Worm (Caenorhabditis elegans) whole organism, early embryonic: ENCODE measurements around the gene R07E5.17.

Experiments used
- B0310.2 ChIP-seq: sonication (generic microtip); optimal IDR thresholded peaks from 2 replicates; lab custom pipeline; 2016; ENCODE audit warnings: mild to moderate bottlenecking, missing genetic modification characterization, missing compliant biosample characterization
- F13C5.2 ChIP-seq: sonication (generic microtip); optimal IDR thresholded peaks from 2 replicates; lab custom pipeline; 2017; ENCODE audit warnings: mild to moderate bottlenecking, missing genetic modification characterization, inconsistent platforms, missing compliant biosample characterization
- aly-1 ChIP-seq: sonication (generic microtip); optimal IDR thresholded peaks from 2 replicates; lab custom pipeline; 2016; ENCODE audit warnings: missing genetic modification characterization, missing compliant biosample characterization
- ama-1 ChIP-seq: fragments of 150-350 bp; optimal IDR thresholded peaks from 2 replicates; lab custom pipeline; 2014
- ceh-13 ChIP-seq: fragments of 200-800 bp; sonication (Bioruptor generic); optimal IDR thresholded peaks from 2 replicates; lab custom pipeline; 2018; ENCODE audit warnings: mild to moderate bottlenecking, missing genetic modification characterization, missing compliant biosample characterization
- ceh-36 ChIP-seq: sonication (generic microtip); optimal IDR thresholded peaks from 2 replicates; lab custom pipeline; 2016; ENCODE audit warnings: missing genetic modification characterization, inconsistent platforms, missing compliant biosample characterization
- ets-7 ChIP-seq: sonication (generic microtip); optimal IDR thresholded peaks from 2 replicates; lab custom pipeline; 2016; ENCODE audit warnings: missing genotype, missing genetic modification characterization, missing compliant biosample characterization
- flt-1 ChIP-seq: fragments of 200-800 bp; sonication (Bioruptor generic); IDR thresholded peaks from 2 replicates; pipeline ENCODE4 v1.3.6; 2022; ENCODE audit warnings: missing genetic modification characterization, missing compliant biosample characterization
- hmbx-1 ChIP-seq: sonication (generic microtip); optimal IDR thresholded peaks from 2 replicates; lab custom pipeline; 2016; ENCODE audit warnings: mild to moderate bottlenecking, missing genetic modification characterization, missing compliant biosample characterization
- hmg-4 ChIP-seq: fragments of 200-800 bp; sonication (Bioruptor generic); optimal IDR thresholded peaks from 2 replicates; lab custom pipeline; 2018; ENCODE audit warnings: mild to moderate bottlenecking, missing genetic modification characterization, missing compliant biosample characterization
- hnd-1 ChIP-seq: sonication (generic microtip); optimal IDR thresholded peaks from 2 replicates; lab custom pipeline; 2016; ENCODE audit warnings: missing genetic modification characterization, missing compliant biosample characterization
- pes-1 ChIP-seq: fragments of 200-800 bp; sonication (Bioruptor generic); IDR thresholded peaks from 2 replicates; pipeline ENCODE4 v1.3.6; 2022; ENCODE audit warnings: missing genetic modification reagents, missing genetic modification characterization, missing compliant biosample characterization
- scrt-1 ChIP-seq: fragments of 200-800 bp; sonication (Bioruptor generic); IDR thresholded peaks from 2 replicates; pipeline ENCODE4 v1.3.6; 2022; ENCODE audit warnings: missing genetic modification characterization, missing compliant biosample characterization
- sea-1 ChIP-seq: fragments of 200-800 bp; sonication (Bioruptor generic); conservative IDR thresholded peaks from 2 replicates; pipeline ENCODE4 v1.3.6; 2022; ENCODE audit warnings: missing genetic modification characterization, missing compliant biosample characterization
- tbx-11 ChIP-seq: fragments of 200-800 bp; sonication (Bioruptor generic); IDR thresholded peaks from 2 replicates; pipeline ENCODE4 v1.3.6; 2022; ENCODE audit warnings: missing genetic modification characterization, missing compliant biosample characterization
- tbx-37 ChIP-seq: fragments of 200-800 bp; sonication (Bioruptor generic); conservative IDR thresholded peaks from 2 replicates; pipeline ENCODE4 v1.3.6; 2022; ENCODE audit warnings: missing genetic modification reagents, missing genetic modification characterization, missing compliant biosample characterization
- tra-4 ChIP-seq: sonication (generic microtip); optimal IDR thresholded peaks from 2 replicates; lab custom pipeline; 2017; ENCODE audit warnings: missing genetic modification characterization, missing compliant biosample characterization

The R07E5.17 gene

ce11 chrIII:4449357-4449756, 45.1 kb upstream of the R07E5.17 start:
- TF ChIP-seq tra-4, result no peak
- TF ChIP-seq tbx-37 (GFP tag; lab: Robert Waterston, UW), result no peak
- TF ChIP-seq flt-1 (GFP tag; lab: Robert Waterston, UW), result no peak
- TF ChIP-seq scrt-1 (GFP tag; lab: Robert Waterston, UW), result no peak

DNA sequence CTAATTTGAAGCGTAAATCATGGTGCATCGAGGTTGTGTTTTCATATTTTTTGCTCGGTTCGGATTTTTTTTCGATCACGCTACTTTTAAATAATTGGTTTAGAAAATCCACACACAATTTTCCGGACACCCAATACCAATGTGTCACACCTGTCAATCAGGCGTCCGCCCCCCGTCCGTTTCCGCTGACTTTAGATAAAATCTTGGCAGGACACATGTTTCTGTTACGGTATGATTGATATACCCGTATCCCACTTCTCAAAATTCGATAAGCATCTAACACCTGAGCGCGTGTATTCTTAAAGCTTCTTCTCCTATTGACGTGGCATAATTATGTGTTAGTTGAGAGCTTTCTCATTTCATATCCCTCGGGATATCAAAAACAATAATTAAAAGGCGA, 43.8 kb upstream of the R07E5.17 start:
- no peak for TF ChIP-seq F13C5.2 (tag; lab: Kevin White, UChicago)
- TF ChIP-seq ceh-36 (tag; lab: Kevin White, UChicago), result no peak
- no peak for TF ChIP-seq tbx-11 (GFP tag; lab: Robert Waterston, UW)
- TF ChIP-seq hmg-4 (GFP tag; lab: Kevin White, UChicago), result no peak
- TF ChIP-seq hmbx-1 (tag; lab: Kevin White, UChicago), result no peak
- no peak for TF ChIP-seq ets-7 (tag; lab: Kevin White, UChicago)
- no peak for TF ChIP-seq scrt-1 (GFP tag; lab: Robert Waterston, UW)
- TF ChIP-seq ceh-13 (GFP tag; lab: Kevin White, UChicago), result no peak
- no peak for TF ChIP-seq tra-4
- TF ChIP-seq B0310.2 (tag; lab: Kevin White, UChicago), result no peak

DNA sequence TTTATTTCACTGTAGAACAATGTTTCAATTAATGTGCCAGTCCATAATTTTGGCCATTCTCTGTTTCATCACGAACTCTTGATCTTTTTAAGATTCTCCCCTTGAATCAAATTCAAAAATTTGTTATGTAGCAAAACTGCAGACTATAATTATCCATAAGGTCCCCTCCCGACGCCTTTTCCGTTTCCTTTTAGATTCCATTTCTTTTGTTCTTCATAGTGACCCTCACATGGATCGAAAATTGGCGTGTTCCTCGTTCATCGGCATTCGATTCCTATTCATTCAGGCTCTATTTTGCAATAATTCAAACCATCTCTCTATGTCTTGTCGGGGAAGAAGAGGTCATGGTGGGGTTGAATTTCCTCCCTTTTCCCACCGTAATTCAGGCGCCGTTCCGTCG, 40.3 kb upstream of the R07E5.17 start:
- no peak for TF ChIP-seq hnd-1
- TF ChIP-seq F13C5.2 (tag; lab: Kevin White, UChicago), result no peak
- no peak for TF ChIP-seq tbx-11 (GFP tag; lab: Robert Waterston, UW)
- no peak for TF ChIP-seq ama-1 (lab: Kevin White, UChicago)
- no peak for TF ChIP-seq ceh-13 (GFP tag; lab: Kevin White, UChicago)
- no peak for TF ChIP-seq scrt-1 (GFP tag; lab: Robert Waterston, UW)
- TF ChIP-seq aly-1 (tag; lab: Kevin White, UChicago), result no peak
- TF ChIP-seq flt-1 (GFP tag; lab: Robert Waterston, UW), result no peak
- no peak for TF ChIP-seq pes-1 (GFP tag; lab: Robert Waterston, UW)
- no peak for TF ChIP-seq ceh-36 (tag; lab: Kevin White, UChicago)
- TF ChIP-seq ets-7 (tag; lab: Kevin White, UChicago), result no peak
- TF ChIP-seq hmg-4 (GFP tag; lab: Kevin White, UChicago), result no peak
- no peak for TF ChIP-seq sea-1 (GFP tag; lab: Robert Waterston, UW)
- TF ChIP-seq tra-4, result no peak
- no peak for TF ChIP-seq hmbx-1 (tag; lab: Kevin White, UChicago)
- no peak for TF ChIP-seq B0310.2 (tag; lab: Kevin White, UChicago)

DNA sequence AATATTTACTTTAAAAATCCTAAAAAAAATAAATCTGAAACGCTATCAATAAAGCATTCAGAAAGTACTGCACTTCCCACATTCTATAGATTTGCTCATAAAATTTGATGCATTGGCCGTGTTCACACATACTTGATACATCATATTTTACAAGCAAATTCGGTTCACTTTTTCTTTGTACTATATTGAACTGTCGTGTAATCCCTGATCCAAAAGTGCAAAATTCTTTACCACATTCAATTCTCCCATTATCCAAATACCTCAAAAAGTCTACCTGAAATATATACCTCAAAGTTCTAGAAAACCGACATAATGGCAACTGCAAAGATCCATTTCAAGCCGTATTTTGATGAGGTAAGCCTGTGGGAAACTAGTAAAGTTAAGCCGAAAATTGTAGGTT, 37.5 kb upstream of the R07E5.17 start, which contains the start of gene nex-3:
Gene nex-3 (plus strand): TSS at position 301 of the 400 bp plus-strand sequence.
- no peak for TF ChIP-seq ama-1 (lab: Kevin White, UChicago)
- TF ChIP-seq hmg-4 (GFP tag; lab: Kevin White, UChicago), result no peak
- TF ChIP-seq hmbx-1 (tag; lab: Kevin White, UChicago), result no peak
- TF ChIP-seq aly-1 (tag; lab: Kevin White, UChicago), result no peak
- no peak for TF ChIP-seq flt-1 (GFP tag; lab: Robert Waterston, UW)
- TF ChIP-seq ets-7 (tag; lab: Kevin White, UChicago), result no peak
- no peak for TF ChIP-seq ceh-36 (tag; lab: Kevin White, UChicago)
- TF ChIP-seq sea-1 (GFP tag; lab: Robert Waterston, UW), result no peak
- no peak for TF ChIP-seq tbx-37 (GFP tag; lab: Robert Waterston, UW)
- TF ChIP-seq ceh-13 (GFP tag; lab: Kevin White, UChicago), result no peak
- TF ChIP-seq tra-4, result no peak
- TF ChIP-seq tbx-11 (GFP tag; lab: Robert Waterston, UW), result no peak
- no peak for TF ChIP-seq scrt-1 (GFP tag; lab: Robert Waterston, UW)
- TF ChIP-seq B0310.2 (tag; lab: Kevin White, UChicago), result no peak
- no peak for TF ChIP-seq F13C5.2 (tag; lab: Kevin White, UChicago)
- TF ChIP-seq hnd-1, result no peak

ce11 chrIII:4439493-4439983, 35.3 kb upstream of the R07E5.17 start, which contains the start of gene C28A5.2:
C28A5.2 (minus strand) TSS chrIII:4439543.
- no peak for TF ChIP-seq F13C5.2 (tag; lab: Kevin White, UChicago)
- no peak for TF ChIP-seq pes-1 (GFP tag; lab: Robert Waterston, UW)
- no peak for TF ChIP-seq sea-1 (GFP tag; lab: Robert Waterston, UW)
- TF ChIP-seq tra-4, result no peak
- no peak for TF ChIP-seq flt-1 (GFP tag; lab: Robert Waterston, UW)
- no peak for TF ChIP-seq ceh-36 (tag; lab: Kevin White, UChicago)
- TF ChIP-seq tbx-37 (GFP tag; lab: Robert Waterston, UW), result no peak
- TF ChIP-seq scrt-1 (GFP tag; lab: Robert Waterston, UW), result no peak
- no peak for TF ChIP-seq hnd-1
- no peak for TF ChIP-seq aly-1 (tag; lab: Kevin White, UChicago)
- TF ChIP-seq hmg-4 (GFP tag; lab: Kevin White, UChicago), result no peak
- no peak for TF ChIP-seq ceh-13 (GFP tag; lab: Kevin White, UChicago)
- no peak for TF ChIP-seq ets-7 (tag; lab: Kevin White, UChicago)
- no peak for TF ChIP-seq ama-1 (lab: Kevin White, UChicago)
- TF ChIP-seq tbx-11 (GFP tag; lab: Robert Waterston, UW), result no peak
- no peak for TF ChIP-seq hmbx-1 (tag; lab: Kevin White, UChicago)

ce11 chrIII:4435262-4435661, 31.0 kb upstream of the R07E5.17 start:
- TF ChIP-seq ama-1 (lab: Kevin White, UChicago), result no peak
- TF ChIP-seq ceh-13 (GFP tag; lab: Kevin White, UChicago), result no peak
- no peak for TF ChIP-seq ets-7 (tag; lab: Kevin White, UChicago)
- no peak for TF ChIP-seq aly-1 (tag; lab: Kevin White, UChicago)

DNA sequence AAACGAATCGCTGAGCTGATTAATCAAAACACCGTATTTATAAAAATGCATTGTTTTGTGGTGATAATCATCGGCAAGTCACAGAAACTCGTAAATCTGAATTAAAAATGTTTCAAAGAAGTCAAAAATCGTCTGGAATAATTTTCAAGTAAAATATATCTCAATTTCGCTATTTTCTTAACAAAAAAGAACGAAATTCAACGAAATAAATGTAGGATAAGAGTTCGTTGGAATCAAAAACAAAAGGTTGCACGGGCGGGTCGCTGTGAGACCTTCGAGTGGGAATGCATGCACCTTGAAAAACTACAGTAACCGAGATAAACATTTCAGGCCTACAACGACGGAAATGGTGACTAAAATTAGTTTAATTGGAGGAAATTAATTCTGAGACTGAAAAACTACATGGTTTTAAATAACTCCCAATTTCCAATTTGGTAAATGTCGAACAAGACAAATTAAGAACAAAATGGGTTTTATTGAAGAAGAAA, 30.1 kb upstream of the R07E5.17 start, which contains the start of gene C28A5.1:
Gene C28A5.1 (minus strand): TSS at position 51 of the 488 bp plus-strand sequence.
- no peak for TF ChIP-seq B0310.2 (tag; lab: Kevin White, UChicago)
- TF ChIP-seq tbx-37 (GFP tag; lab: Robert Waterston, UW), result no peak
- no peak for TF ChIP-seq aly-1 (tag; lab: Kevin White, UChicago)
- no peak for TF ChIP-seq pes-1 (GFP tag; lab: Robert Waterston, UW)
- TF ChIP-seq ceh-13 (GFP tag; lab: Kevin White, UChicago), result no peak
- no peak for TF ChIP-seq hmg-4 (GFP tag; lab: Kevin White, UChicago)
- no peak for TF ChIP-seq hnd-1
- TF ChIP-seq ama-1 (lab: Kevin White, UChicago), result no peak
- TF ChIP-seq tra-4, result no peak
- TF ChIP-seq scrt-1 (GFP tag; lab: Robert Waterston, UW), result no peak
- TF ChIP-seq ceh-36 (tag; lab: Kevin White, UChicago), result no peak
- TF ChIP-seq sea-1 (GFP tag; lab: Robert Waterston, UW), result no peak
- TF ChIP-seq tbx-11 (GFP tag; lab: Robert Waterston, UW), result no peak
